Fruit fly (Drosophila melanogaster): ENCODE measurements around the gene tgo.

Gene tgo

DNA sequence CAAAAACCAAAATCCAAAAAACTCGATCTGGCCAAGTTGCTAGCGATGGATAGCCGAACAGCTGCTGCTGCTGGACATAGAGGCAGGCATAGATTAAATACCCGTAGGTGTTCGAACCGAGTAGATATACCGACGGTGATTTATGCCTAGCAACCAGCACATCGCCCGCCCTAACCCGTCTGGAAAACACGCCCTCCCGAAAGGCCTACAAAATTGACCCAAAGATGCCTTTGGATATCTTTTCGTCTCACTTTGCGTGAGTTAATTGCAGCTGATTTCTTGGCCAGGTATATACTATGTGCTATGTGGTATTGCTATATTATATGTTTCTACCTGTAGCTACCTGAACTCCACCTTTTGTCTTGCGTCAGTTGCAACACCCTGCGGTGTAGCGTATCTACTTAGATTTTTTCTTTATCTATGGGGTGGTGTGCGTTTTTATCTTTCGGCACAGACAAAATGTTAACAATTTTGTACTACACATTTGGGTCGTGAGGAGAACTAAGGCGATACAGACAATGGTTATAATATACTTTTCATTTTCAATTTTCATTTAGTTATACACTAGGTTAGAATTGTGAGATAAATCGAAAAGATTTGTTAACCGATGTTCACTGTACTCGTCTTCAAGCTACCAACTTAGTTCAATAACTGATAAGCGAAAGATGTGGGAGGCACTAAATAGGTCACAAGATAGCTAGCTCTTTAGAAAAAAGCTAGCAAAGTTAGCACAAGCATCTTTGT, 10.4 kb upstream of the tgo start:
- TF ChIP-seq CG8478 (optimal IDR thresholded peaks at IDR 0.05) (no peak), CTCF (optimal IDR thresholded peaks at IDR 0.05) (no peak)

DNA sequence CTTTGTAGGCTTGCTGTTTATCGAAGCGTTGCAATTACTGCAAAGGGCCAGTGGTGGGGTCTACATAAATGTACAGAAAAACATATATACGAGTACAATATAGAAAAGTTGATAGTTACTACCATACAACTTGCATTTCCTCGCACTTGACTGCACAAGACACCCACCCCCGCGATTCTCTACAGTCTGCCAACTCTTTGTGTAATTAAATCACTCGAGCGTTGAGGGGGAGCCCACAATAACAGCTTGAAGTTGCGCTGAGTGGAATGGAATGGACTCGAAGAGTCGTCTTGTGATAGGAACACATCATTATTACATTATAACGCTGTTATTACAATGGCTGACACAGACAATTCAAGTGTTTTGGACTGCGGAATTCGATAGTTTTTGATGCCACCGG, 9.6 kb upstream of the tgo start:
- TF ChIP-seq CG8478 (optimal IDR thresholded peaks at IDR 0.05) (no peak), CTCF (optimal IDR thresholded peaks at IDR 0.05) (no peak)

DNA sequence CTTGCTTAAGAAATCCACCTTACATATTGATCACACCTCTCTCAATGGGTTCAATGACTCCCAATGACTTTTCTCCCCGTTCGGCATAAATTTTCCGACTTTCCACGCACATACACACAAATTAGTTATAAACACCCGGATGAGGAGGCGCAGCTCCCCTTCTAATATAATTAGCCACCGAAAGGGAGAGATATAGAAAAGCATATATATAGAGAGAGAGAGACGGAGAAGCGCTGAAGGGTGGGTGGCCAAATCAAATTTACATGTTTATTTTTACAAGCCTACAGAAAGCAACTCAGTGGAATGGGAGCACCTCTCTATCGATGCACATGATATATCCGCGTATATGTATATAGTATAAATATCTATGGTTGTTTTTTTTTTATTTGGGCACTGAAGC, 8.9 kb upstream of the tgo start:
- TF ChIP-seq CTCF (optimal IDR thresholded peaks at IDR 0.05) (no peak), CG8478 (optimal IDR thresholded peaks at IDR 0.05) (no peak)

DNA sequence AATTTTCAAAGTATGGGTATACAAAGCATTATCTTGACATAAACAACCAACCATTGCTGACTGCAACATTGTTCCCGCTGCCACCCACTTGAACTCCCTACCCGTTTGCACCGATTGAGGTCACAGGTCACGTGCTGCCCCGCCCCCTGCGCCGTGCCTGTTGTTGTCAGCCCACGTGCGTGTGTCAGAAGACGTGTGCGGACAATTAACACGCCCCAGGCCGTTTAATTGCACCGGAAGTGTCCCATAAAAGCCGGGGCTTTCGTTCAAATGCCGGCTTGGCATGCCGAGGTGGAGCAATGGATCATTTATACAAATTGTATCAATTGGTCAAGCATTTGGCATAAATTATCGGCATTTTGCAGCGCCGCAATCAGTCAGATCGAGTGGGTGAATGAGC, 7.3 kb upstream of the tgo start:
- TF ChIP-seq CTCF (optimal IDR thresholded peaks at IDR 0.05) (no peak), CG8478 (optimal IDR thresholded peaks at IDR 0.05) (no peak)

DNA sequence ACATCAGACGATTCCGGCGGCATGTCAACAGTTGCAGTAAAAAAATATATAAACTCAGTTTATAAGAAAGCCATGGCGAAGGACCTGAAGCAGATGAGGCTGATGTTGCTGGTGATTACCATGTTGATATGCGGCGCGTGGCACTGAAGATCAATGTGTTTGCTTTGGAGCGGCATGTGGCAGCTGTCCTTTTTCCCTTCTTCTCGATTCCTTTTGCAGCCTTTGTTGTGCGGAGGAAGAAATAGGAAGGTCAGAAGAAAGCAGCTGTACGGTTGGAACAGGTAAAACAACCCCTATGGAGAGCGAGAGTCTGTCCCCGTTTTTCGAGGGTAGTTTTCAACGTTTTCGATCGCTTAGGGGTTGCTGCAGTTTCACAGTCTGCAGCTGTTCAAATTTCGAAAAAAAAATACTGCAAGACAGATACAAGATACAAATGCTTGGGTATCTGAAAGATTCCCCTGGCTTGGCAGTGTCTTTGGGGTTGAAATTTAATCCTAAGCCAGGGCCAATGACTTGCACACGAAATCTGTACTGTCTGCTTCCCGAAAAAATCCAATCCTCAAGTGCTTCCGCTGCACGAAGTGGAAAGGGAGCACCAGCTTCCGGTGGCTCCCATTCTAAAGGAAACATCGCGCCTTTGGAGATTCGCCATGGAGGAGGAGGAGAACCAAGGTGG, 5.2 kb upstream of the tgo start:
- TF ChIP-seq CG8478 (optimal IDR thresholded peaks at IDR 0.05) (no peak), CTCF (optimal IDR thresholded peaks at IDR 0.05) (no peak)

DNA sequence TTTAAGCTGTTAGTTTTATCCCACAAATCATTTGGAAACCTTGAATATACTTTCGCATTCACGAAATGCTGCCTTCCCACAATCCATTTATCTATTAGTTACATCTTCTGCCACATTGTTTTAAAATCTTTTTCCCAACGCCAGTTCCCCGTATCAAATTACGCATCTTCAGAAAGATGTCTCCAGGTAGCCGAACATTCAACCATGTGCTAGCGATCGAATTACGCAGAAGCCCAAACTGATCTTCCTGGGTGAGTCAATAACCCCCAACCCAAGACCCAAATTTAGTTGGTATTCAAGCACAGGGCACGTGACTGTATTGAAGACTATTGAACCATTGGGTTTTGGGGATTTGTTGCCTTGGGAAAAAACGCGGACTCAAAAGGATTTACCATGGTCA, 4.1 kb upstream of the tgo start:
- no peak for TF ChIP-seq CG8478 (optimal IDR thresholded peaks at IDR 0.05)
- no peak for TF ChIP-seq CTCF (optimal IDR thresholded peaks at IDR 0.05)

DNA sequence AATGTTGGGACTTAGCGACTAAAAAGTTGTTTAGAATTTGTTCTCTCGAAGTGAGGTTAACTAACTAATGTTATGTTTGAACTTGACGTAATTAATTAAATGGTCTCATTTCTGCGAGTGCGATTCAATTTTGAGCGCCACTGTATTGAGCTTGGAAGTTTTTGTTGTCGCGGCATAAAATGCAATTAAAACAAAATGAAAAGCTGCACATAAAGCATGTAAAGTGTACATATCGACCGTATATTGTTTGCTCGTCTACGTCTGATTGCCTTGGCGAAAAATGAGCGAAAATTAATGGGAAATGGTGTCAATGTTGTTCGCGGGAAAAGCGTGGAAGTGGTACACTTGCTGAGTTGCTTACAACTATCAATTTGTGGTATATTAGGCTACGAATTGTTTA, 3.0 kb downstream of the tgo start:
- TF ChIP-seq CTCF (optimal IDR thresholded peaks at IDR 0.05) (no peak), CG8478 (optimal IDR thresholded peaks at IDR 0.05) (no peak)

DNA sequence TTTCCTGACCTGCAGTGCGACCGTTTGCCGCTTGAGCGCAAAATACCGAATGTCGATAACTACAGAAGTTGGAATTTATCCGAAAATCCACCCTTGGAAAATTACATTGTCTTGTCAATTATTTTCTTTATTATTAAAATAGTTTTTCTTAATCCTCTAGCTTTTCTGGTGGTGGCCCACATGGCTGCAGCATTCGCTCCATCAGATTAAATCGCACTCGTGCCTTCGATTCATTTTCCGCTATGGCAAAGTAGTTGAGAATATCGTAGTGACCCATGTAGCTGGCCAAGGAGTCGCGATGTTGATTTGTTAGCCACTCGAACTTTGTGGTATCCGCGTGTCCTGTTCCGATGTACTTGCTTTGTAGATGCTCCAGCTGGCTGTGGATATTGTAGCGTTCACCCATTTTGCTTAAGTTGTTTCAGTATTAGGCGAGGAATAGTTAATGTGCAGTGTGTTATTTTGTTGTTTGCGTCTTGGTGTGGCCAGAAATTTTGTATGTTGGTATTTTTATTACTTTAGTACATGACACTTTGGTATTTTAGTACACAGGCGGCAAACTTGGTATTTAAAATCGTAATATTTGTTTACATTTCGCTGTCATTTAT, 4.9 kb downstream of the tgo start, which contains the start of the genes Kcmf1, Sf3b5 and CG11986:
Kcmf1 (minus strand) TSS at position 51 of the 608 bp plus-strand sequence.
Sf3b5 (minus strand) TSS at position 483 of the 608 bp plus-strand sequence.
CG11986 (plus strand) TSS at position 588 of the 608 bp plus-strand sequence.
- no peak for TF ChIP-seq CTCF (optimal IDR thresholded peaks at IDR 0.05)
- TF ChIP-seq CG8478 (optimal IDR thresholded peaks at IDR 0.05): no peak

DNA sequence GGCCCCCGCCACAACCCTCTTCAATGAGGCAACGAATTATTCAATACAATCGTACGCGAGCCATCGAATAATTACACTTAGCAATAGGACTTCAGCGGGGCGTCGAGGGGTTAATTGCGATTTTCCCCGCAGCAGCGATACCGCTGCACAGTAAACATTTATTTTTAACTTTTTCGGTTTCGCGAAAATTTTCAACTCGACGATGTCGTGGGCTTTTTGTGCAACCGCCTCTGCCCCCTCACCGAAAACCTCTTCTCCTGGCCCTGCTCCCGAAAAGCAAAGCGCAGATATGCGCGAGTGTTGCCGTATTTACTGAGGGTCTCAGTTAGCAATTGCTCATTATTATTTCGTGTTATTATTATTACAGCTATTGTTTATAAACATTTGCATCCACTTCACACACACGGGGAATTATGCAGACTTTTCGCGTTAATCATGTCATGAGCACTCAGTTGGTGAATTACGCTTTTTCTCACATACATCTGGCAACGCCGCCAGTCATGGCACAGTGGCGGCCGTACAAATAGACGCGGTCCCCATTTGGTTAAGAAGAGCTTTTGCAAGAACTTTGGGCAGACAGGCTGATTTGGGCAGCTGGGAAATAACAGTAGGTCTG, 5.9 kb downstream of the tgo start:
- no peak for TF ChIP-seq CTCF (optimal IDR thresholded peaks at IDR 0.05)

DNA sequence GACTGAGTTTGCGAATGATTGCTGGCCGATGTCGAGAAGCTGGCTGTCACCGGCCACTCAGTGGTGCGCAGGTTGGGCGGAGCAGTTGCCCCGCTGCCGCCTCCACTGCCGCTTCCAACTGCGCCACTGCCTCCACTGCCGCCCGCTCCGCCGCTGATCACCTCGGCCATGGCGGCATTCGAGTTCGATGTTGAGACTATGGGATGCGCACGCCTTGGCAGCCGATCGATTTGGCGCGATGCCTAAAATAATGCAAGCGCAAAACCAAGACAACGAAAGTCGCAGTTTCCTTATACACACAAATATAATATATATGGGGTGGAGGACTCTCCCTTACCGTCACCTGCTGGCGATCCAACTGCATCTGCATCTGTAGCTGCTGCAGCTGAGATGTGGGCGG, 8.1 kb downstream of the tgo start:
- no peak for TF ChIP-seq CTCF (optimal IDR thresholded peaks at IDR 0.05)
- no peak for TF ChIP-seq CG8478 (optimal IDR thresholded peaks at IDR 0.05)

DNA sequence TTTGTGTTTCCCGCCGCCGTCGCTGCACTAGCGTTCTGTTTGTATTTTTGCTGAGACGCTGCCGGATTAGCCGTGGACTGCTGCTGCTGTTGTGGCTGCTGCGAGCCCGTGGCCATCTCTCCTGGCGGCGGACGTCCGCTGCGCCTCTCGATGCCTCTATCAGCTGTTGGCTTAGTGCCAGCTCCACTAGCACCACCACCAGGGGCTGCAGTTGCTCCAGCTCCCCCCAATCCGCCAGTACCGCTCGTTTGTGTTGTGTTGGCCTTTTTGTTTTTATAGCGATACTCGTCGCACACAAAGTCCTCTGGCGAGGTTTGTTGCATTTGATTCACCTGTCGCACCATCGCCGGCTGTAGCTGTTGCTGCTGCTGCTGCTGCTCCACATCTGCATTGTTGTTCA, 9.1 kb downstream of the tgo start:
- TF ChIP-seq CTCF (optimal IDR thresholded peaks at IDR 0.05) (no peak), CG8478 (optimal IDR thresholded peaks at IDR 0.05) (no peak)

DNA sequence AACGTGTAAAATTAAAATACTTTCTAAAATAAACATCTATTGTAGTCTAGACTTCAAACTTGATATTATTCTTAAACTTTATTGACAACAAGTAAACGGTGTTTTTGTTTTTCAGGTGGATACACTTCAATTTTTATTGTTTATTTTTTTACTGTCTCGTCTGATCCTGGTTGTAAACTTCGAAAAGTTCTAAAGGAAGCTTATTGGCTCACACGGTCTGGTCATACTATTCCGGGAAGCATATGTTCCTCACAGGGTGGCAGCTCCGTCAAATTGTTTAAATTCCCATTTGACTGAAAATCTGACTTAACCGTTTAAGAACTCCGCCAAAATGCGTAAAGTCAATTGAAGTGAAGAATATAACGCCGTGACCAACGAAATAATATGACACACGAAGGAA, 11.6 kb downstream of the tgo start, which contains the start of gene CG11983:
CG11983 (plus strand) TSS at position 120 of the 400 bp plus-strand sequence.
- TF ChIP-seq CG8478 (optimal IDR thresholded peaks at IDR 0.05): no peak
- no peak for TF ChIP-seq CTCF (optimal IDR thresholded peaks at IDR 0.05)

DNA sequence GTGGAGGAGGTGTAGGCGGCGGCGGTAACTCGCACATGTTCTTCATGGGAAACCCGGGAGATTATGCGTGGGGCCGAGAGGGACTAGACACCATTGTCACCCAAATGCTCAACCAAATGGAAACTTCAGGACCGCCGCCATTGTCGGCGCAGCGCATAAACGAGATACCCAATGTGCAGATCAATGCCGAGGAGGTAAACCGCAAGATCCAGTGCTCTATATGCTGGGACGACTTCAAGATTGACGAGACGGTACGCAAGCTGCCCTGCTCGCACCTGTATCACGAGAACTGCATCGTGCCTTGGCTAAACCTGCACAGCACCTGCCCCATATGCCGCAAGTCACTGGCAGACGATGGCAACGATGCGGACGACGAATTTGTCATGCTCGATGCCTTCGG, 12.6 kb downstream of the tgo start:
- TF ChIP-seq CTCF (optimal IDR thresholded peaks at IDR 0.05): no peak
- TF ChIP-seq CG8478 (optimal IDR thresholded peaks at IDR 0.05): no peak

DNA sequence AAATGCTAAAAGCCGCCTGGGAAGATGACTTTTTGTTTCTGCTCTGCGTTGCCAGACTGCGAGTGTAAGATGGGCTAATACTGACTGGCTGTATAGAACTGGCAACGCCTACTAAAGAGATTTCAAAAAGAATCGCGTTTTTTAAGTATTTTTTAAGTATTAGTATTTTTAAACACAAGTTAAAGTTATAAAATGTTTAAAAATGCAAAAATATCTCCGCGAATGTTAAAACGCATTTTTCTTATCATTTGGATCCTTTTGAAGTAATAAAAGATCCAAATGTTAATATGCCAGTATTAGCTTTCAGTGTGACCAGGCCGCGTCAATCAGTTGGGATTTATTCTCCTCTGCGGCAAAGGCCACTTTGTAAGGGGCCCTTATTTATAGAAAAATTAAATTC, 13.7 kb downstream of the tgo start, which contains the start of the genes Prosbeta3 and Iru:
Prosbeta3 (minus strand) TSS at position 98 of the 400 bp plus-strand sequence.
Iru (plus strand) TSS at position 328 of the 400 bp plus-strand sequence.
- TF ChIP-seq CG8478 (optimal IDR thresholded peaks at IDR 0.05): no peak
- no peak for TF ChIP-seq CTCF (optimal IDR thresholded peaks at IDR 0.05)

DNA sequence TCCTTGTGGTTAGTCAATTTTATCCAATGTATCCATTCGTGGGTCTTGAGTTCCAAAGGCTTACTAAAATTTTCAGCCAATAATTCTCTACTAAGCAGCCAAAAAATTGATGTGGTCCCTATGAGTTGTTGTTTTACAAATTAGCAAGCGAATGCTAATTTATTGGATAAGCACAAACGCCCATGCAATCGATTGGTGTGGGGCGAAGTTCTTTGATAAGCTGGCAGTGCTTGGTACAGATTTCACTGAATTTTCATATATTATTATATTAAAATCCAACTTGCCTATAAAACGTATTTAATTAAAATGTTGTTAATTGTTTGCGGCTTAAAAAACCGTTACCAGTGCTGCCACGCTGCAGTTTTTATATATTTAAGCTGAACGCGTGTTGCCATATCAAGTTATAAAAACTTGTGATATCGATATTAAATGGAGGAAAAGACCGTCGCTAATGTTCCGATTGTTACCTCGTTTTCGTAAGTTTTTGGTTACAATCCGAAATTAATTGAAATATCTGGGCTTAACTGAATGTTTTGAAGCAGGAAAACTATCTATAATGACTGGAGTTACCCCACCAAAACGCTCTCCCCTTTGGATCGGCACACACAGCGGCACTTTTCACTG, 16.1 kb downstream of the tgo start, which contains the start of the genes CG31100 and CG11980:
CG31100 (minus strand) TSS at position 51 of the 624 bp plus-strand sequence.
CG11980 (plus strand) TSS at position 418 of the 624 bp plus-strand sequence.
- TF ChIP-seq CTCF (optimal IDR thresholded peaks at IDR 0.05) (peak in 1 of 2 experiments; percentile 30), CG8478 (optimal IDR thresholded peaks at IDR 0.05) (no peak)

Measured in S2 (cell line).